Worm (Caenorhabditis elegans) whole organism, midembryonic: ENCODE measurements around the gene ceh-79.

Experiments used
- T22C8.4 ChIP-seq: fragments of 200-800 bp; sonication (Bioruptor generic); IDR thresholded peaks from 2 replicates; pipeline ENCODE4 v1.3.6; 2022; ENCODE audit warnings: missing genetic modification characterization, missing compliant biosample characterization
- cog-1 ChIP-seq: sonication (generic microtip); optimal IDR thresholded peaks from 2 replicates; lab custom pipeline; 2016; ENCODE audit warnings: missing genetic modification characterization, missing compliant biosample characterization
- flt-1 ChIP-seq: fragments of 200-800 bp; sonication (Bioruptor generic); IDR thresholded peaks from 2 replicates; pipeline ENCODE4 v1.3.6; 2022; ENCODE audit warnings: missing genetic modification characterization, missing compliant biosample characterization
- klf-2 ChIP-seq: fragments of 200-800 bp; sonication (Bioruptor generic); conservative IDR thresholded peaks from 2 replicates; pipeline ENCODE4 v1.3.6; 2022; ENCODE audit warnings: missing genetic modification reagents, missing genetic modification characterization, missing compliant biosample characterization
- med-1 ChIP-seq: sonication (generic microtip); optimal IDR thresholded peaks from 2 replicates; lab custom pipeline; 2017; ENCODE audit warnings: missing genetic modification characterization, mild to moderate bottlenecking, missing compliant biosample characterization, antibody characterized with exemption, missing genetic modification reagents; ENCODE audit not compliant: insufficient read depth
- ref-1 ChIP-seq: fragments of 200-800 bp; sonication (Bioruptor generic); conservative IDR thresholded peaks from 2 replicates; pipeline ENCODE4 v1.3.6; 2022; ENCODE audit warnings: missing genetic modification reagents, missing genetic modification characterization, missing compliant biosample characterization
- ztf-23 ChIP-seq: fragments of 200-800 bp; sonication (Bioruptor generic); IDR thresholded peaks from 2 replicates; pipeline ENCODE4 v1.3.6; 2022; ENCODE audit warnings: missing genetic modification reagents, missing genetic modification characterization, missing compliant biosample characterization
- ztf-29 ChIP-seq: fragments of 200-800 bp; sonication (Bioruptor generic); IDR thresholded peaks from 2 replicates; pipeline ENCODE4 v1.3.6; 2022; ENCODE audit warnings: missing genetic modification reagents, missing genetic modification characterization, missing compliant biosample characterization

DNA sequence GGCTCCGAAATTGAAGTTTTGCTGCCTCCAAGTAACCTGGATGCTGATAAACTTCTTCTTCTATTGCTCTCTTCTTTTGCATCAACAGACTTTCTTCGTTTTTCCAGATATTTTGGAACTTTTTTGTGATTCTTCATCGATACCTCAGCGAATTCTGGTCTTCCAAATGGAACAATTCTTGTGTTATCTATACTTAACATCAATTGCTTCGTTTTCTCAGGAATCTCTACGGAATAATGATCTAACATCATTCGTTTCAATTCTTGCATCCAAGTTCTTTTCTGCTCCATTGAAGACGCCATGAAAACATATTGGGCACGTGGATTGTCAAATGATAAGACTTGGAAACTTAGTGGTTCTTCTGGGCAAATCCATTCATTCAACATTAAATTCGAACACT, 25.7 kb upstream of the ceh-79 start, which contains the start of gene F32F2.4:
- TF ChIP-seq T22C8.4 (GFP tag; lab: Robert Waterston, UW) = no peak
- TF ChIP-seq med-1 = no peak
- no peak for TF ChIP-seq ztf-23 (GFP tag; lab: Robert Waterston, UW)
- no peak for TF ChIP-seq cog-1
- no peak for TF ChIP-seq ref-1 (GFP tag; lab: Robert Waterston, UW)
- no peak for TF ChIP-seq klf-2 (GFP tag; lab: Robert Waterston, UW)
- TF ChIP-seq flt-1 (GFP tag; lab: Robert Waterston, UW) = no peak
- TF ChIP-seq ztf-29 (GFP tag; lab: Robert Waterston, UW) = no peak
